Fruit fly (Drosophila melanogaster): ENCODE results near the gene CG31546.

The CG31546 gene

dm6 chr3R:5660198-5660893 is 24.9 kb upstream of the CG31546 start, which contains the start of gene Wdr33:
Gene Wdr33, plus strand, starts transcription at chr3R:5660635.
- TF ChIP-seq Ets98B (GFP tag; IDR thresholded peaks at IDR 0.05) (0 out of 2 replicates have a peak, but pooled peaks have one; percentile 6), Pif1B (GFP tag; optimal IDR thresholded peaks at IDR 0.05) (no peak), D1 (tag; optimal IDR thresholded peaks at IDR 0.05) (no peak), gl (tag; optimal IDR thresholded peaks at IDR 0.05) (no peak), CG17806 (tag; optimal IDR thresholded peaks at IDR 0.05) (peak; percentile 20), Snoo (tag; optimal IDR thresholded peaks at IDR 0.05) (peak; percentile 33), fd96Ca (GFP tag; IDR thresholded peaks at IDR 0.05) (no peak), CG15710 (tag; optimal IDR thresholded peaks at IDR 0.05) (peak; percentile 22), Pif1A (GFP tag; optimal IDR thresholded peaks at IDR 0.05) (no peak), rn (GFP tag; IDR thresholded peaks at IDR 0.05) (no peak), EcR (GFP tag; optimal IDR thresholded peaks at IDR 0.05) (no peak), CG8159 (tag; optimal IDR thresholded peaks at IDR 0.05) (peak; percentile 37), CG34367 (tag; optimal IDR thresholded peaks at IDR 0.05) (no peak), CG8301 (tag; optimal IDR thresholded peaks at IDR 0.05) (no peak), CG12605 (GFP tag; IDR thresholded peaks at IDR 0.05) (no peak), CG32121 (GFP tag; IDR thresholded peaks at IDR 0.05) (no peak), CG13204 (GFP tag; optimal IDR thresholded peaks at IDR 0.05) (no peak), CG14655 (GFP tag; optimal IDR thresholded peaks at IDR 0.05) (no peak), CG4496 (GFP tag; IDR thresholded peaks at IDR 0.05) (peak; percentile 47; the same call in 2 of the 3 replicates), CG10348 (GFP tag; IDR thresholded peaks at IDR 0.05) (no peak), CG9948 (tag; optimal IDR thresholded peaks at IDR 0.05) (peak; percentile 45)

- no peak for TF ChIP-seq Pif1A (GFP tag; optimal IDR thresholded peaks at IDR 0.05)
- no peak for TF ChIP-seq CG14655 (GFP tag; optimal IDR thresholded peaks at IDR 0.05)
- TF ChIP-seq D1 (tag; optimal IDR thresholded peaks at IDR 0.05) = no peak
- no peak for TF ChIP-seq fd96Ca (GFP tag; IDR thresholded peaks at IDR 0.05)
- TF ChIP-seq CG32121 (GFP tag; IDR thresholded peaks at IDR 0.05) = no peak
- TF ChIP-seq CG34367 (tag; optimal IDR thresholded peaks at IDR 0.05) = no peak
- TF ChIP-seq CG17806 (tag; optimal IDR thresholded peaks at IDR 0.05) = no peak
- TF ChIP-seq CG15710 (tag; optimal IDR thresholded peaks at IDR 0.05) = no peak
- TF ChIP-seq CG13204 (GFP tag; optimal IDR thresholded peaks at IDR 0.05) = no peak
- no peak for TF ChIP-seq Pif1B (GFP tag; optimal IDR thresholded peaks at IDR 0.05)
- no peak for TF ChIP-seq CG8301 (tag; optimal IDR thresholded peaks at IDR 0.05)
- TF ChIP-seq CG12605 (GFP tag; IDR thresholded peaks at IDR 0.05) = no peak
- TF ChIP-seq CG8159 (tag; optimal IDR thresholded peaks at IDR 0.05) = no peak
- no peak for TF ChIP-seq Snoo (tag; optimal IDR thresholded peaks at IDR 0.05)
- no peak for TF ChIP-seq rn (GFP tag; IDR thresholded peaks at IDR 0.05)
Observed at dm6 chr3R:5659829-5660197, 24.4 kb upstream of the CG31546 start, which contains the start of gene CG2182. Gene CG2182, minus strand, starts transcription at chr3R:5659912.

dm6 chr3R:5658984-5659802 is 23.8 kb upstream of the CG31546 start:
- TF ChIP-seq CG32121 (GFP tag; IDR thresholded peaks at IDR 0.05) = peak; percentile 27; the same call in 1 of the 2 replicates
- 0 out of 2 replicates have a peak, but pooled peaks have one; percentile 19 for TF ChIP-seq Ets98B (GFP tag; IDR thresholded peaks at IDR 0.05)
- TF ChIP-seq gl (tag; optimal IDR thresholded peaks at IDR 0.05) = no peak
- peak; percentile 8; the same call in 1 of the 3 replicates for TF ChIP-seq CG4496 (GFP tag; IDR thresholded peaks at IDR 0.05)
- TF ChIP-seq EcR (GFP tag; optimal IDR thresholded peaks at IDR 0.05) = peak; percentile 62

- TF ChIP-seq D1 (tag; optimal IDR thresholded peaks at IDR 0.05) = no peak
- TF ChIP-seq CG17806 (tag; optimal IDR thresholded peaks at IDR 0.05) = peak; percentile 85
- TF ChIP-seq CG10348 (GFP tag; IDR thresholded peaks at IDR 0.05) = peak; percentile 59; the same call in 1 of the 2 replicates
- TF ChIP-seq CG34367 (tag; optimal IDR thresholded peaks at IDR 0.05) = peak; percentile 81
- TF ChIP-seq Pif1A (GFP tag; optimal IDR thresholded peaks at IDR 0.05) = peak; percentile 87
- peak; percentile 84 for TF ChIP-seq Snoo (tag; optimal IDR thresholded peaks at IDR 0.05)
- no peak for TF ChIP-seq CG14655 (GFP tag; optimal IDR thresholded peaks at IDR 0.05)
- TF ChIP-seq CG32121 (GFP tag; IDR thresholded peaks at IDR 0.05) = peak; percentile 91
- peak; percentile 49; the same call in 1 of the 2 replicates for TF ChIP-seq CG12605 (GFP tag; IDR thresholded peaks at IDR 0.05)
- peak; percentile 90 for TF ChIP-seq CG15710 (tag; optimal IDR thresholded peaks at IDR 0.05)
- peak; percentile 85 for TF ChIP-seq rn (GFP tag; IDR thresholded peaks at IDR 0.05)
- TF ChIP-seq Ets98B (GFP tag; IDR thresholded peaks at IDR 0.05) = peak; percentile 85
- TF ChIP-seq CG13204 (GFP tag; optimal IDR thresholded peaks at IDR 0.05) = no peak
- peak; percentile 73 for TF ChIP-seq Pif1B (GFP tag; optimal IDR thresholded peaks at IDR 0.05)
- peak; percentile 84 for TF ChIP-seq fd96Ca (GFP tag; IDR thresholded peaks at IDR 0.05)
- TF ChIP-seq EcR (GFP tag; optimal IDR thresholded peaks at IDR 0.05) = peak; percentile 12
- TF ChIP-seq CG9948 (tag; optimal IDR thresholded peaks at IDR 0.05) = peak; percentile 83
- peak; percentile 88 for TF ChIP-seq CG4496 (GFP tag; IDR thresholded peaks at IDR 0.05)
- TF ChIP-seq CG8301 (tag; optimal IDR thresholded peaks at IDR 0.05) = peak; percentile 74
- peak; percentile 89 for TF ChIP-seq CG8159 (tag; optimal IDR thresholded peaks at IDR 0.05)
- TF ChIP-seq gl (tag; optimal IDR thresholded peaks at IDR 0.05) = peak; percentile 67
Observed at dm6 chr3R:5654692-5655181, 19.3 kb upstream of the CG31546 start, which contains the start of the genes elm and MED27. Gene elm, minus strand, starts transcription at chr3R:5654861. Gene MED27, plus strand, starts transcription at chr3R:5655139.

- no peak for TF ChIP-seq CG14655 (GFP tag; optimal IDR thresholded peaks at IDR 0.05)
- no peak for TF ChIP-seq CG8159 (tag; optimal IDR thresholded peaks at IDR 0.05)
- TF ChIP-seq Snoo (tag; optimal IDR thresholded peaks at IDR 0.05) = no peak
- no peak for TF ChIP-seq CG4496 (GFP tag; IDR thresholded peaks at IDR 0.05)
- TF ChIP-seq Pif1A (GFP tag; optimal IDR thresholded peaks at IDR 0.05) = no peak
- no peak for TF ChIP-seq CG34367 (tag; optimal IDR thresholded peaks at IDR 0.05)
- no peak for TF ChIP-seq CG13204 (GFP tag; optimal IDR thresholded peaks at IDR 0.05)
- no peak for TF ChIP-seq CG8301 (tag; optimal IDR thresholded peaks at IDR 0.05)
- TF ChIP-seq fd96Ca (GFP tag; IDR thresholded peaks at IDR 0.05) = no peak
- no peak for TF ChIP-seq rn (GFP tag; IDR thresholded peaks at IDR 0.05)
- no peak for TF ChIP-seq CG15710 (tag; optimal IDR thresholded peaks at IDR 0.05)
- TF ChIP-seq CG9948 (tag; optimal IDR thresholded peaks at IDR 0.05) = no peak
- no peak for TF ChIP-seq gl (tag; optimal IDR thresholded peaks at IDR 0.05)
- TF ChIP-seq CG10348 (GFP tag; IDR thresholded peaks at IDR 0.05) = no peak
- TF ChIP-seq CG12605 (GFP tag; IDR thresholded peaks at IDR 0.05) = no peak
- no peak for TF ChIP-seq Pif1B (GFP tag; optimal IDR thresholded peaks at IDR 0.05)
- TF ChIP-seq D1 (tag; optimal IDR thresholded peaks at IDR 0.05) = no peak
- no peak for TF ChIP-seq Ets98B (GFP tag; IDR thresholded peaks at IDR 0.05)
Observed at dm6 chr3R:5653887-5654286, 18.5 kb upstream of the CG31546 start.

Measured in whole organism, pupa.